Fruit fly (Drosophila melanogaster) whole organism, embryonic: ENCODE measurements around the gene CG45002.

Experiments used
- Abd-B ChIP-seq: fragments of 200-800 bp; sonication (Bioruptor generic); optimal IDR thresholded peaks from 2 replicates; lab custom pipeline; 2018; ENCODE audit warnings: missing biosample characterization, mild to moderate bottlenecking, missing genetic modification characterization, moderate library complexity
- CG10959 ChIP-seq: fragments of 200-800 bp; sonication (Bioruptor generic); IDR thresholded peaks from 2 replicates; pipeline ENCODE4 v1.3.6; 2022; ENCODE audit warnings: missing biosample characterization, missing genetic modification characterization
- CG11723 ChIP-seq: fragments of 200-800 bp; sonication (Bioruptor generic); optimal IDR thresholded peaks from 2 replicates; lab custom pipeline; 2017; ENCODE audit warnings: missing biosample characterization, mild to moderate bottlenecking, missing genetic modification characterization
- CG12155 ChIP-seq: fragments of 200-800 bp; sonication (Bioruptor generic); optimal IDR thresholded peaks from 3 replicates; lab custom pipeline; 2016; ENCODE audit warnings: missing biosample characterization, missing genetic modification characterization
- CG12299 ChIP-seq: fragments of 200-800 bp; sonication (Bioruptor generic); optimal IDR thresholded peaks from 2 replicates; lab custom pipeline; 2018; ENCODE audit warnings: missing biosample characterization, mild to moderate bottlenecking, missing genetic modification characterization
- CG14441 ChIP-seq: fragments of 200-800 bp; sonication (Bioruptor generic); IDR thresholded peaks from 2 replicates; pipeline ENCODE4 v1.3.6; 2022; ENCODE audit warnings: missing biosample characterization, missing genetic modification characterization
- CG15479 ChIP-seq: fragments of 200-800 bp; sonication (Bioruptor generic); optimal IDR thresholded peaks from 3 replicates; lab custom pipeline; 2019; ENCODE audit warnings: missing biosample characterization, mild to moderate bottlenecking, missing genetic modification characterization, moderate library complexity
- CG17328 ChIP-seq: fragments of 200-800 bp; sonication (Bioruptor generic); IDR thresholded peaks from 2 replicates; pipeline ENCODE4 v1.3.6; 2022; ENCODE audit warnings: missing biosample characterization, missing genetic modification characterization
- CG17912 ChIP-seq: fragments of 200-800 bp; sonication (Bioruptor generic); optimal IDR thresholded peaks from 2 replicates; lab custom pipeline; 2018; ENCODE audit warnings: missing biosample characterization, mild to moderate bottlenecking, missing genetic modification characterization
- CG18476 ChIP-seq: fragments of 200-800 bp; sonication (Bioruptor generic); optimal IDR thresholded peaks from 2 replicates; lab custom pipeline; 2016; ENCODE audit warnings: missing biosample characterization, mild to moderate bottlenecking, missing genetic modification characterization
- CG18599 ChIP-seq: fragments of 200-800 bp; sonication (Bioruptor generic); optimal IDR thresholded peaks from 3 replicates; lab custom pipeline; 2017; ENCODE audit warnings: missing biosample characterization, missing genetic modification characterization, mild to moderate bottlenecking, moderate library complexity, missing genetic modification reagents
- CG4282 ChIP-seq: fragments of 200-800 bp; sonication (Bioruptor generic); optimal IDR thresholded peaks from 2 replicates; lab custom pipeline; 2016; ENCODE audit warnings: missing biosample characterization, missing genetic modification characterization
- CG4328 ChIP-seq: fragments of 200-800 bp; sonication (Bioruptor generic); optimal IDR thresholded peaks from 3 replicates; lab custom pipeline; 2017; ENCODE audit warnings: missing biosample characterization, missing genetic modification reagents, missing genetic modification characterization
- CG8388 ChIP-seq: fragments of 200-800 bp; sonication (Bioruptor generic); optimal IDR thresholded peaks from 2 replicates; lab custom pipeline; 2019; ENCODE audit warnings: missing biosample characterization, mild to moderate bottlenecking, missing genetic modification characterization, moderate library complexity
- D19B ChIP-seq: fragments of 200-800 bp; sonication (Bioruptor generic); optimal IDR thresholded peaks from 2 replicates; lab custom pipeline; 2017; ENCODE audit warnings: missing biosample characterization, mild to moderate bottlenecking, missing genetic modification characterization
- Dip2 ChIP-seq: fragments of 200-800 bp; sonication (Bioruptor generic); IDR thresholded peaks from 2 replicates; pipeline ENCODE4 v1.3.6; 2022; ENCODE audit warnings: missing biosample characterization, missing genetic modification characterization
- Dll ChIP-seq: fragments of 200-800 bp; sonication (Bioruptor generic); IDR thresholded peaks from 4 replicates; pipeline ENCODE4 v1.3.6; 2022; ENCODE audit warnings: missing biosample characterization, missing genetic modification characterization; ENCODE audit not compliant: partially characterized antibody
- Ets97D ChIP-seq: fragments of 200-800 bp; sonication (Bioruptor generic); optimal IDR thresholded peaks from 3 replicates; lab custom pipeline; 2016; ENCODE audit warnings: missing biosample characterization, missing genetic modification characterization
- GATAe ChIP-seq: fragments of 200-800 bp; sonication (Bioruptor generic); conservative IDR thresholded peaks from 2 replicates; pipeline ENCODE4 v1.3.6; 2022; ENCODE audit warnings: missing biosample characterization, missing genetic modification characterization
- Hr3 ChIP-seq: fragments of 200-800 bp; sonication (Bioruptor generic); optimal IDR thresholded peaks from 3 replicates; lab custom pipeline; 2016; ENCODE audit warnings: missing biosample characterization, missing genetic modification characterization
- Kr ChIP-seq: fragments of 200-800 bp; sonication (Bioruptor generic); optimal IDR thresholded peaks from 2 replicates; lab custom pipeline; 2017; ENCODE audit warnings: missing biosample characterization, mild to moderate bottlenecking, missing genetic modification characterization
- Lim3 ChIP-seq: fragments of 200-800 bp; sonication (Bioruptor generic); IDR thresholded peaks from 2 replicates; pipeline ENCODE4 v1.3.6; 2022; ENCODE audit warnings: missing biosample characterization, missing genetic modification characterization
- MBD-R2 ChIP-seq: fragments of 200-800 bp; sonication (Bioruptor generic); IDR thresholded peaks from 2 replicates; pipeline ENCODE4 v1.3.6; 2022; ENCODE audit warnings: missing biosample characterization, missing genetic modification characterization
- NFAT ChIP-seq: fragments of 200-800 bp; sonication (Bioruptor generic); IDR thresholded peaks from 2 replicates; pipeline ENCODE4 v1.3.6; 2022; ENCODE audit warnings: missing biosample characterization, missing genetic modification characterization
- NfI ChIP-seq: fragments of 200-800 bp; sonication (Bioruptor generic); optimal IDR thresholded peaks from 3 replicates; lab custom pipeline; 2018; ENCODE audit warnings: missing biosample characterization, mild to moderate bottlenecking, missing genetic modification characterization, moderate library complexity
- Poxn ChIP-seq: fragments of 200-800 bp; sonication (Bioruptor generic); IDR thresholded peaks from 2 replicates; pipeline ENCODE4 v1.3.6; 2022; ENCODE audit warnings: missing biosample characterization, missing genetic modification characterization
- Rx ChIP-seq: fragments of 200-800 bp; sonication (Bioruptor generic); IDR thresholded peaks from 2 replicates; pipeline ENCODE4 v1.3.6; 2022; ENCODE audit warnings: missing biosample characterization, missing genetic modification characterization
- bowl ChIP-seq: fragments of 200-800 bp; sonication (Bioruptor generic); IDR thresholded peaks from 2 replicates; pipeline ENCODE4 v1.3.6; 2022; ENCODE audit warnings: missing biosample characterization, missing genetic modification characterization
- br ChIP-seq: fragments of >200 bp; optimal IDR thresholded peaks from 2 replicates; lab custom pipeline; 2017
- bsh ChIP-seq, 2 experiments: fragments of 200-800 bp; sonication (Bioruptor generic); optimal IDR thresholded peaks; 2 replicates each; lab custom pipeline; 2017 to 2018; ENCODE audit warnings: mild to moderate bottlenecking in 2 of 2, missing biosample characterization in 2 of 2, missing genetic modification characterization in 2 of 2, moderate library complexity in 1 of 2
- cato ChIP-seq: fragments of 200-800 bp; sonication (Bioruptor generic); optimal IDR thresholded peaks from 2 replicates; lab custom pipeline; 2016; ENCODE audit warnings: missing biosample characterization, missing genetic modification characterization, borderline replicate concordance
- cwo ChIP-seq: fragments of 200-800 bp; sonication (Bioruptor generic); optimal IDR thresholded peaks from 3 replicates; lab custom pipeline; 2017; ENCODE audit warnings: missing biosample characterization, missing genetic modification characterization, mild to moderate bottlenecking, moderate library complexity, missing genetic modification reagents
- ems ChIP-seq: fragments of 200-800 bp; sonication (Bioruptor generic); optimal IDR thresholded peaks from 3 replicates; lab custom pipeline; 2016; ENCODE audit warnings: missing biosample characterization, missing genetic modification characterization
- exex ChIP-seq: fragments of 200-800 bp; sonication (Bioruptor generic); optimal IDR thresholded peaks from 4 replicates; lab custom pipeline; 2018; ENCODE audit warnings: missing biosample characterization, mild to moderate bottlenecking, missing genetic modification characterization, moderate library complexity
- gcm2 ChIP-seq: fragments of 200-800 bp; sonication (Bioruptor generic); optimal IDR thresholded peaks from 2 replicates; lab custom pipeline; 2016; ENCODE audit warnings: missing biosample characterization, missing genetic modification characterization
- grn ChIP-seq: fragments of 200-800 bp; sonication (Bioruptor generic); optimal IDR thresholded peaks from 3 replicates; lab custom pipeline; 2017; ENCODE audit warnings: missing biosample characterization, missing genetic modification characterization
- her ChIP-seq: fragments of 200-800 bp; sonication (Bioruptor generic); optimal IDR thresholded peaks from 2 replicates; lab custom pipeline; 2016; ENCODE audit warnings: missing biosample characterization, missing genetic modification characterization
- knrl ChIP-seq: fragments of 200-800 bp; sonication (Bioruptor generic); IDR thresholded peaks from 3 replicates; pipeline ENCODE4 v1.3.6; 2022; ENCODE audit warnings: missing biosample characterization, missing genetic modification characterization; ENCODE audit not compliant: partially characterized antibody
- lab ChIP-seq: fragments of 200-800 bp; sonication (Bioruptor generic); optimal IDR thresholded peaks from 3 replicates; lab custom pipeline; 2017; ENCODE audit warnings: missing biosample characterization, missing genetic modification characterization, mild to moderate bottlenecking, moderate library complexity, missing genetic modification reagents
- mirr ChIP-seq: fragments of 200-800 bp; sonication (Bioruptor generic); optimal IDR thresholded peaks from 3 replicates; lab custom pipeline; 2018; ENCODE audit warnings: missing biosample characterization, mild to moderate bottlenecking, missing genetic modification characterization
- phol ChIP-seq: fragments of 200-800 bp; sonication (Bioruptor generic); optimal IDR thresholded peaks from 3 replicates; lab custom pipeline; 2018; ENCODE audit warnings: missing biosample characterization, mild to moderate bottlenecking, missing genetic modification characterization, moderate library complexity
- pum ChIP-seq: fragments of 200-800 bp; sonication (Bioruptor generic); optimal IDR thresholded peaks from 2 replicates; lab custom pipeline; 2016; ENCODE audit warnings: missing biosample characterization, missing genetic modification characterization
- row ChIP-seq: fragments of 200-800 bp; sonication (Bioruptor generic); IDR thresholded peaks from 3 replicates; pipeline ENCODE4 v1.3.6; 2022; ENCODE audit warnings: missing biosample characterization, missing genetic modification characterization
- run ChIP-seq: fragments of 200-800 bp; sonication (Bioruptor generic); optimal IDR thresholded peaks from 3 replicates; lab custom pipeline; 2018; ENCODE audit warnings: missing biosample characterization, mild to moderate bottlenecking, missing genetic modification characterization
- sens ChIP-seq: fragments of 200-800 bp; sonication (Bioruptor generic); peaks from one replicate; lab custom pipeline; 2016; ENCODE audit warnings: missing biosample characterization, missing genetic modification characterization
- seq ChIP-seq: fragments of 200-800 bp; sonication (Bioruptor generic); IDR thresholded peaks from 2 replicates; pipeline ENCODE4 v1.3.6; 2022; ENCODE audit warnings: missing biosample characterization, missing genetic modification characterization
- shn ChIP-seq: fragments of 200-800 bp; sonication (Bioruptor generic); optimal IDR thresholded peaks from 3 replicates; lab custom pipeline; 2016; ENCODE audit warnings: missing biosample characterization, missing genetic modification characterization
- slp2 ChIP-seq: fragments of 200-800 bp; sonication (Bioruptor generic); optimal IDR thresholded peaks from 2 replicates; lab custom pipeline; 2016; ENCODE audit warnings: missing biosample characterization, missing genetic modification characterization
- stc ChIP-seq: fragments of 200-800 bp; sonication (Bioruptor generic); IDR thresholded peaks from 2 replicates; pipeline ENCODE4 v1.3.6; 2022; ENCODE audit warnings: missing biosample characterization, missing genetic modification characterization
- sug ChIP-seq: fragments of 200-800 bp; optimal IDR thresholded peaks from 2 replicates; lab custom pipeline; 2019; ENCODE audit warnings: missing biosample characterization, mild to moderate bottlenecking, missing genetic modification characterization, moderate library complexity
- tup ChIP-seq: fragments of 200-800 bp; sonication (Bioruptor generic); optimal IDR thresholded peaks from 2 replicates; lab custom pipeline; 2016; ENCODE audit warnings: missing biosample characterization, mild to moderate bottlenecking, missing genetic modification characterization, moderate library complexity
- zf30C ChIP-seq: fragments of 200-800 bp; sonication (Bioruptor generic); optimal IDR thresholded peaks from 3 replicates; lab custom pipeline; 2018; ENCODE audit warnings: missing biosample characterization, mild to moderate bottlenecking, missing genetic modification characterization

The CG45002 gene

DNA sequence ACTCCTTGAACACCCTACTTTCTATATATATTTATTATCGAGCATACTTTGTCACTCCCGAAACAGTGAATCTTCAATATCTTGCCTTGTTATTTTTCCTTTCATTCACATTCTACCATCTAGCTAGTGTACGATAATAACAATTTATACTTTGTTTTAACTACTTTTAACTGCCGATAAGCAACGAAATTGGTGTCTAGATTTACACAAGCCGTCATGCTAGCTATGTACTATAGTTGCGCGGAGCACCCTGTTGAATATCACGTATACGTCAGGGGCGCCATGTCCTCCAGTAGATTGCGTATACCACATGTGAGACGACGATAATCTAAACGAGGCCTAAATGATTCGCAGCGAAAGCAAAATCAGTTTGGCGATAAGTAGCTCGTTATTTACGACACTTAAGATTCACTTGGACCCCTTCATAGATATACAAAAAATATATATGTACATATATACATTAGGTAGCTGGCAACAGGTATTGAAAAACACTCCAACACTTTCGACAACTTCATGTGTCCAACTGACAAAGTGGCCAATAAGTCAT, 27.4 kb upstream of the CG45002 start (continued):
- TF ChIP-seq zf30C (no peak), CG11723 (GFP tag; lab: Kevin White, UChicago) (no peak), CG18476 (no peak), row (peak; percentile 50), CG15479 (GFP tag; lab: Kevin White, UChicago) (no peak), GATAe (0 out of 2 replicates have a peak, but pooled peaks have one; percentile 11), CG4282 (GFP tag; lab: Kevin White, UChicago) (no peak), Kr (GFP tag; lab: Kevin White, UChicago) (no peak), CG12299 (tag; lab: Kevin White, UChicago) (no peak), D19B (peak; percentile 11), NfI (GFP tag; lab: Kevin White, UChicago) (no peak), CG18599 (peak; percentile 19), knrl (GFP tag; lab: Robert Waterston, UW) (no peak), run (tag; lab: Kevin White, UChicago) (no peak), tup (GFP tag; lab: Kevin White, UChicago) (no peak), CG4328 (GFP tag; lab: Kevin White, UChicago) (no peak), sens (GFP tag; lab: Kevin White, UChicago) (peak; percentile 28), CG17912 (GFP tag; lab: Kevin White, UChicago) (no peak), CG10959 (no peak), exex (peak; percentile 92), cwo (peak; percentile 18), CG17328 (GFP tag; lab: Robert Waterston, UW) (no peak), Ets97D (GFP tag; lab: Kevin White, UChicago) (no peak), seq (GFP tag; lab: Robert Waterston, UW) (no peak), br (lab: Kevin White, UChicago) (no peak), bowl (GFP tag; lab: Robert Waterston, UW) (no peak), stc (no peak), ems (GFP tag; lab: Kevin White, UChicago) (no peak), sug (tag; lab: Kevin White, UChicago) (peak; percentile 73), Rx (GFP tag; lab: Robert Waterston, UW) (no peak), CG12155 (no peak), pum (no peak), slp2 (GFP tag; lab: Kevin White, UChicago) (no peak), Abd-B (GFP tag; lab: Kevin White, UChicago) (no peak), her (GFP tag; lab: Kevin White, UChicago) (no peak), phol (tag; lab: Kevin White, UChicago) (no peak), Hr3 (GFP tag; lab: Kevin White, UChicago) (no peak), Dip2 (GFP tag; lab: Robert Waterston, UW) (no peak), cato (GFP tag; lab: Kevin White, UChicago) (no peak), Dll (GFP tag; lab: Robert Waterston, UW) (no peak), mirr (GFP tag; lab: Kevin White, UChicago) (peak; percentile 18), NFAT (GFP tag; lab: Robert Waterston, UW) (no peak), CG8388 (no peak), Lim3 (no peak), grn (peak; percentile 55), lab (GFP tag; lab: Kevin White, UChicago) (peak; percentile 31), MBD-R2 (GFP tag; lab: Robert Waterston, UW) (no peak), CG14441 (GFP tag; lab: Robert Waterston, UW) (no peak), bsh (GFP tag; optimal IDR thresholded peaks at IDR 0.05; lab: Kevin White, UChicago) (no peak), shn (GFP tag; lab: Kevin White, UChicago) (no peak), gcm2 (GFP tag; lab: Kevin White, UChicago) (no peak), Poxn (GFP tag; lab: Robert Waterston, UW) (no peak)
